Fruit fly (Drosophila melanogaster) Kc167 (cell line): ENCODE results near the gene CG8892.

ENCODE experiments used
- Myc ChIP-seq: fragments of >200 bp; optimal IDR thresholded peaks from 2 replicates; lab custom pipeline; 2017; ENCODE audit warnings: missing external identifiers
- Sin3A ChIP-seq: fragments of >200 bp; optimal IDR thresholded peaks from 2 replicates; lab custom pipeline; 2018; ENCODE audit warnings: missing external identifiers
- h ChIP-seq: fragments of >200 bp; optimal IDR thresholded peaks from 3 replicates; lab custom pipeline; 2018; ENCODE audit warnings: missing external identifiers
- insv ChIP-seq: fragments of >200 bp; optimal IDR thresholded peaks from 3 replicates; lab custom pipeline; 2018; ENCODE audit warnings: missing external identifiers
- psq ChIP-seq: fragments of >200 bp; optimal IDR thresholded peaks from 2 replicates; lab custom pipeline; 2017; ENCODE audit warnings: missing external identifiers
- ttk ChIP-seq: sonication (Bioruptor generic); optimal IDR thresholded peaks from 2 replicates; lab custom pipeline; 2017; ENCODE audit warnings: missing external identifiers

The CG8892 gene

dm6 chr2L:4998571-4999191 is 17.3 kb upstream of the CG8892 start:
- TF ChIP-seq ttk (lab: Kevin White, UChicago) (no peak), Sin3A (lab: Kevin White, UChicago) (no peak), h (lab: Kevin White, UChicago) (no peak), Myc (lab: Kevin White, UChicago) (no peak), psq (lab: Kevin White, UChicago) (no peak), insv (no peak)

dm6 chr2L:4998260-4998560 is 16.8 kb upstream of the CG8892 start:
- TF ChIP-seq h (lab: Kevin White, UChicago) = no peak
- no peak for TF ChIP-seq Myc (lab: Kevin White, UChicago)
- no peak for TF ChIP-seq ttk (lab: Kevin White, UChicago)

DNA sequence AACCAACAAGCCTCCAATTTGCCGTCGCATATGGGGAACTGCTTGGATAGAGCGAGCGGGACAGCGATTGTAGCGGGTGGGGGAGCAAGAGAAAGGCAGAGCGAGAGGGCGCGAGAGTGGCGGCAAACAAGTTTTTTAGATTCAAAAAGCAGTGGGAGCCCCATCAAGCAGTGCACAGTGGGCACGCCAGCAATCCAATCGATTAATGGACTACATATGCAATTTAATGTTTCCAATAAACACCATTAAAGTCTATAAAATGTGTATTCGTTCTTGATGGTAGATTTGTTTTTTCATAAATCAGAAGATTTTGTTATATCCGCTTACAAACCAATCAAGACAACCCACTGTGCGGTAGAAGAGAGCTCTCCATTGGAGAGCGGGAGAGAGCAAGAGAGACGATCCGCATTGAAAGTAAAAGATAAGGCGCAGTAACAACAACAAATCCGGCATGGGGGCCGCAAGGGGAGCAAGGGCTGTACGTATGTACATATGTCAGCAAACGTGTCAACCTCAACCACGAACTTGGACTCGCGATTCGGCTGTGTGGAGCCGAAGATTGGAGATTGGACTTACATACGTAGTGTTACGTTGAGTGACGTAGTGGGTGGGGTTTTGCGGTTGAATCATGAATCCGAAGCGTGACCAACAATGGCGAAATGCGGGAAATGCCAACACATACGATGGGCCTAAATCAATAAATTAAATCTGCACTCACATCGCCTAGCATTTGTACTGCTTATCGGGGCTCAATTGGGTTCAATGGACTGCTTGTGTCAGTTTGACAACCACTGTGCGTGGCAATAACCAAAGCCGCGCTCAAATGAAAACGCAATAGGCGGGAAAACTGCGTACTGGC is 16.2 kb upstream of the CG8892 start:
- no peak for TF ChIP-seq psq (lab: Kevin White, UChicago)
- TF ChIP-seq ttk (lab: Kevin White, UChicago) = no peak
- no peak for TF ChIP-seq h (lab: Kevin White, UChicago)
- TF ChIP-seq Myc (lab: Kevin White, UChicago) = no peak
- TF ChIP-seq Sin3A (lab: Kevin White, UChicago) = no peak

DNA sequence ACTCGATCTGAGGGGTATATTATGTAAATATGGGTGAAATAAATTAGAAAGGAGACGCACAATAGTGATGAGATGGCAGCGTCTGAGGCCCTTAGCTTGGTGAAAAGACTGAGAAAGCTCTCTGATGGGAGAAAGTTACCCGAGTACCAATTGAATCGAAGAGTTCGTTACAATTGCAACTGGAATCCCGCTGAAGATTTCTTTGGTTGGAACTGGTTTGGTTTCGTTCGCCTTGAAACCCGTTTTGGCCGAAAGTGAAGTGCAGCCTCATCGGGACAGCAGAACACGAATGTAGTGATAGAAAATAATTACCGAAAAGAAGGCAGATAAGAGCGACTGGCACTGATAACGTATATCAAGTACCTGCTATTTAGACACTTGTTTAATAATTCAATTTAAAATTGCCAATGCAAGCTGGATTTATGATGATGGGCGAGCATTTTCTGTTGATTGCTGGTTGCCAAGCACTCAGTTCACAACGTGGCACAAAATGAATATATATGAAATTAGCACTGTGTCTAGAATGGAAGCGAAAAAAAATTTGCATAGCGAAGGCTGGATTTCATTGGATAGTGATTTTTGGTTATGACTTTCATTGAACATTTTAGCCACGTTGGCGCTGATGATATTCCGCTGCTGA is 15.0 kb upstream of the CG8892 start:
- TF ChIP-seq Sin3A (lab: Kevin White, UChicago) = no peak
- no peak for TF ChIP-seq insv
- no peak for TF ChIP-seq h (lab: Kevin White, UChicago)
- TF ChIP-seq Myc (lab: Kevin White, UChicago) = no peak
- no peak for TF ChIP-seq psq (lab: Kevin White, UChicago)
- TF ChIP-seq ttk (lab: Kevin White, UChicago) = no peak

DNA sequence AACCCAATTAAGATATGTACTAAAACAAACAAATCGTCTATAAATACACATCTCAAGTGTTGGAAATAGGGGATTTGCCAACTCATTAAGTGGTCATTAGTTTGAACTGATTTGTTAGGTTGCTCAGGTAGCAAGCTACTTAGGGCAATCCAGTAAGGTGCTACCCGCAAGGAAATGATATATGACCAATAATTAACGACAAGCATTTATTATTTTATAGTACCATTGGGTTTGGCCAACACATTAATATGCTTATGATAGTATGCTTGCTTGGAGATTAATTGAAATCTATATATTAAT is 14.4 kb upstream of the CG8892 start:
- TF ChIP-seq h (lab: Kevin White, UChicago) (no peak), Sin3A (lab: Kevin White, UChicago) (no peak), Myc (lab: Kevin White, UChicago) (no peak), psq (lab: Kevin White, UChicago) (no peak), ttk (lab: Kevin White, UChicago) (no peak), insv (no peak)

dm6 chr2L:4995010-4995836 is 13.8 kb upstream of the CG8892 start:
- no peak for TF ChIP-seq ttk (lab: Kevin White, UChicago)
- TF ChIP-seq insv = no peak
- TF ChIP-seq Sin3A (lab: Kevin White, UChicago) = no peak
- no peak for TF ChIP-seq h (lab: Kevin White, UChicago)
- TF ChIP-seq Myc (lab: Kevin White, UChicago) = no peak
- no peak for TF ChIP-seq psq (lab: Kevin White, UChicago)

DNA sequence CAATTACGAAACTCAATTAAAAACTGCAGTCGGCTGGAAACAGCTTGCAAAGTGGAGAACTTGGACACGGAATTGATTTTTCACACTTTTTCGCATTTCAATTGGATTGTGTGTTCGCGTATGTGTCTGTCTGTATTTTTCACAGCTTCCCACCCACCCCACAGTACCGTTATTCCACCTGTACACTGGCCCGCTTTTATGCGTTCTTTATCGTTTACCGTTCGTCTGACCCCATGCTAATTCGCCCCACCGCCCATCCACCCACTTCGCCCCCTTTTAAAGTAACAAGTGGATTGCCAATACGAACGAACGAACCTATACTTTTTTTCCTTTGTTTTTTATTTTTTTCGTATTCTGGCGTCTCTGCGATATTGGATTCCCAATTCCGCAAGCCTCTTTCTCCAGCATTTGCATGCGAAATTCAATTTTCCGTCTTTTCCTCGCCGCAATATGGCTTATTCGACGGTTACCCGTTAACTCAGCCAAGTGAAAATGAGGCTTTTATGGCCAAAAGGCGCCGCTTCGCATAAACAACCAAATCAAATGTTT is 780 bp upstream of the CG8892 start:
- TF ChIP-seq Sin3A (lab: Kevin White, UChicago) (no peak), psq (lab: Kevin White, UChicago) (no peak), ttk (lab: Kevin White, UChicago) (no peak), insv (no peak), h (lab: Kevin White, UChicago) (no peak)

DNA sequence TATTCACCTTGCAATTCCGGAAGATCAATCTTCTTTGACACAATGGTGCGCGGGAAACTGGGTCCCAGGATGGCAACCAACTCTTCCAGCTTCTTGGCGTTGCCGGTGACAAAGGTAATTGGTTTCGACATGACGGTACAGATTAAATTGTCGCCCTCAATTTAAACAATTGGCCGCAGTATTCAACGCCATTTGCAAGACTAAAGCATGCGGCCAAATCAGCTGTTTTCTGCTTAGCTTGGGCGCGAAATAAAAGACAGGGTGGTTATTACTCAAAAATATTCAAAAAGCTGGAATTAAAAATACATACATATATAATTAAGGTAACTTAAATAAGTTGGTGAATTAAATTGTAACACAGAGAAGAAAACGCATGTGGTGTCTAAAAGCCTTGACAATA is 2.3 kb downstream of the CG8892 start, which contains the start of gene CG8891:
Gene CG8891, minus strand, starts transcription at position 242 of the 400 bp plus-strand sequence.
- no peak for TF ChIP-seq psq (lab: Kevin White, UChicago)
- TF ChIP-seq Sin3A (lab: Kevin White, UChicago) = no peak
- TF ChIP-seq ttk (lab: Kevin White, UChicago) = no peak
- no peak for TF ChIP-seq h (lab: Kevin White, UChicago)
- no peak for TF ChIP-seq insv
- TF ChIP-seq Myc (lab: Kevin White, UChicago) = no peak

DNA sequence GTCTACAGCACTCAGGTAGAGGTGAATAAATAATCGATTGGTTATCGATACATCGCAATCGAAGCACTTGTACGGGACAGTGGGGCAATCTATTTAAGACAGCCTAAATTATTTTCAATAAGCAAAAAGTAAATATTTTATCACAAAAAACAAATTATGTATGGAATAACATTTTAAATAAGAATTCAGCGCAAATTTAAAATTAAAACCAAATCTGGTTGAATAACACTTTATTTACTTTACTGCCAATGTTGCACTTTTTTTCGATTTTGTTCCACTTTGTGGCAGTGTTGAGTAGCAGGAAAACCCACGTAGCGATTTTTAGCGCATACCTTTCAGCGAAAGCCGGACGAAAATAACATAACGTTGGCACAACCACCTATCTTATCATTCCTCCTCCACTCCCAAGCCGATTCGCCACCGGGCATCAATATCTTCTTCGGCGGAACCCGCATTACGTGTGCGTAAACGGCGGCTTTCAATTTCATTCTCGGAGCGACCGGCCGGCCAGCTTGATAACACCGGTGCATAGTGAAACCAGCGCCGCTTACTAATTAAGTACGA is 4.3 kb downstream of the CG8892 start, which contains the start of the genes Gmd and CG3792:
Gene Gmd, minus strand, starts transcription at position 36 of the 564 bp plus-strand sequence.
Gene CG3792, plus strand, starts transcription at position 325 of the 564 bp plus-strand sequence.
- TF ChIP-seq ttk (lab: Kevin White, UChicago) (no peak), Myc (lab: Kevin White, UChicago) (no peak), psq (lab: Kevin White, UChicago) (no peak), Sin3A (lab: Kevin White, UChicago) (no peak), h (lab: Kevin White, UChicago) (no peak), insv (no peak)

- TF ChIP-seq Myc (lab: Kevin White, UChicago) = no peak
- TF ChIP-seq insv = no peak
- TF ChIP-seq h (lab: Kevin White, UChicago) = no peak
- TF ChIP-seq Sin3A (lab: Kevin White, UChicago) = no peak
- TF ChIP-seq psq (lab: Kevin White, UChicago) = no peak
- TF ChIP-seq ttk (lab: Kevin White, UChicago) = no peak
Observed at dm6 chr2L:4973731-4974415, 7.5 kb downstream of the CG8892 start, which contains the start of gene mRpL28. Gene mRpL28, plus strand, starts transcription at chr2L:4973976.
